Worm (Caenorhabditis elegans) whole organism, L3 larva: ENCODE measurements around the gene ttr-21.
A peak's percentile ranks its signal among the peaks of the same experiment; 100 is the strongest.

Experiments used
- R02D3.7 ChIP-seq: fragments of 150-350 bp; optimal IDR thresholded peaks from 2 replicates; lab custom pipeline; 2014; ENCODE audit warnings: missing biosample characterization, missing genetic modification characterization
- ZK546.5 ChIP-seq: sonication (generic microtip); optimal IDR thresholded peaks from 2 replicates; lab custom pipeline; 2017; ENCODE audit warnings: missing biosample characterization, missing genetic modification characterization
- ama-1 ChIP-seq: fragments of 150-350 bp; optimal IDR thresholded peaks from 2 replicates; lab custom pipeline; 2018
- ceh-16 ChIP-seq: sonication (generic microtip); optimal IDR thresholded peaks from 2 replicates; lab custom pipeline; 2017; ENCODE audit warnings: missing biosample characterization, missing genetic modification characterization
- ceh-28 ChIP-seq: fragments of 150-350 bp; optimal IDR thresholded peaks from 2 replicates; lab custom pipeline; 2014; ENCODE audit warnings: missing biosample characterization, missing genetic modification reagents, missing genetic modification characterization
- ceh-82 ChIP-seq: fragments of 150-350 bp; optimal IDR thresholded peaks from 2 replicates; lab custom pipeline; 2014; ENCODE audit warnings: missing biosample characterization, missing genetic modification characterization
- ceh-9 ChIP-seq: sonication (generic microtip); optimal IDR thresholded peaks from 2 replicates; lab custom pipeline; 2018; ENCODE audit warnings: missing biosample characterization, missing genetic modification characterization
- daf-12 ChIP-seq: fragments of 150-350 bp; optimal IDR thresholded peaks from 2 replicates; lab custom pipeline; 2014; ENCODE audit warnings: missing biosample characterization, missing genetic modification reagents, missing genetic modification characterization
- egl-27 ChIP-seq: sonication (generic microtip); optimal IDR thresholded peaks from 4 replicates; lab custom pipeline; 2017; ENCODE audit warnings: missing biosample characterization, missing genetic modification reagents, missing genetic modification characterization
- elt-2 ChIP-seq: sonication (generic microtip); optimal IDR thresholded peaks from 2 replicates; lab custom pipeline; 2016; ENCODE audit warnings: missing genetic modification reagents, mild to moderate bottlenecking, missing genetic modification characterization, missing compliant biosample characterization
- elt-3 ChIP-seq, 3 experiments: fragments of 150-350 bp in 1 of 3; sonication (generic microtip) in 2 of 3; optimal IDR thresholded peaks; 2 replicates in 2 of 3; 4 replicates in 1 of 3; lab custom pipeline; 2014 to 2017; ENCODE audit warnings: missing biosample characterization in 3 of 3, missing genetic modification characterization in 3 of 3
- fkh-10 ChIP-seq: sonication (generic microtip); optimal IDR thresholded peaks from 2 replicates; lab custom pipeline; 2017; ENCODE audit warnings: missing biosample characterization, missing genetic modification reagents, missing genetic modification characterization
- fkh-2 ChIP-seq: fragments of 150-350 bp; optimal IDR thresholded peaks from 2 replicates; lab custom pipeline; 2014; ENCODE audit warnings: missing biosample characterization, missing genetic modification reagents, missing genetic modification characterization
- fos-1 ChIP-seq: fragments of 150-350 bp; optimal IDR thresholded peaks from 2 replicates; lab custom pipeline; 2014; ENCODE audit warnings: missing biosample characterization, missing genetic modification characterization
- hmg-11 ChIP-seq: sonication (generic microtip); optimal IDR thresholded peaks from 2 replicates; lab custom pipeline; 2016; ENCODE audit warnings: missing genetic modification characterization, missing compliant biosample characterization
- jun-1 ChIP-seq: fragments of 150-350 bp; optimal IDR thresholded peaks from 2 replicates; lab custom pipeline; 2014; ENCODE audit warnings: missing biosample characterization, missing genetic modification reagents, missing genetic modification characterization
- lin-15B ChIP-seq: fragments of 150-350 bp; optimal IDR thresholded peaks from 2 replicates; lab custom pipeline; 2014; ENCODE audit warnings: missing biosample characterization, missing genetic modification characterization
- lin-39 ChIP-seq: fragments of 150-350 bp; optimal IDR thresholded peaks from 2 replicates; lab custom pipeline; 2018; ENCODE audit warnings: missing biosample characterization, missing genetic modification reagents, missing genetic modification characterization
- lsy-12 ChIP-seq: sonication (generic microtip); optimal IDR thresholded peaks from 2 replicates; lab custom pipeline; 2016; ENCODE audit warnings: mild to moderate bottlenecking, missing genetic modification characterization, missing compliant biosample characterization
- nfya-1 ChIP-seq: sonication (generic microtip); optimal IDR thresholded peaks from 2 replicates; lab custom pipeline; 2017; ENCODE audit warnings: missing genetic modification characterization, mild to moderate bottlenecking, missing compliant biosample characterization, antibody characterized with exemption, moderate library complexity; ENCODE audit not compliant: insufficient read depth
- nhr-11 ChIP-seq: fragments of 150-350 bp; optimal IDR thresholded peaks from 2 replicates; lab custom pipeline; 2014; ENCODE audit warnings: missing biosample characterization, missing genetic modification characterization
- nhr-12 ChIP-seq: fragments of 150-350 bp; optimal IDR thresholded peaks from 2 replicates; lab custom pipeline; 2014; ENCODE audit warnings: missing biosample characterization, missing genetic modification characterization
- nhr-23 ChIP-seq: fragments of 150-350 bp; optimal IDR thresholded peaks from 2 replicates; lab custom pipeline; 2014; ENCODE audit warnings: missing biosample characterization, missing genetic modification reagents, missing genetic modification characterization
- nhr-237 ChIP-seq: fragments of 150-350 bp; optimal IDR thresholded peaks from 2 replicates; lab custom pipeline; 2014; ENCODE audit warnings: missing biosample characterization, missing genetic modification characterization
- nhr-25 ChIP-seq: sonication (generic microtip); optimal IDR thresholded peaks from 2 replicates; lab custom pipeline; 2017; ENCODE audit warnings: missing biosample characterization, missing genetic modification characterization
- nhr-43 ChIP-seq: sonication (generic microtip); optimal IDR thresholded peaks from 2 replicates; lab custom pipeline; 2016; ENCODE audit warnings: mild to moderate bottlenecking, missing genetic modification characterization, missing compliant biosample characterization; ENCODE audit not compliant: poor library complexity, severe bottlenecking
- nhr-67 ChIP-seq: fragments of 150-350 bp; optimal IDR thresholded peaks from 2 replicates; lab custom pipeline; 2014; ENCODE audit warnings: missing biosample characterization, missing genetic modification characterization
- nhr-76 ChIP-seq: fragments of 150-350 bp; sonication (generic microtip); optimal IDR thresholded peaks from 5 replicates; lab custom pipeline; 2014; ENCODE audit warnings: missing biosample characterization, missing genetic modification characterization
- nhr-77 ChIP-seq: fragments of 150-350 bp; optimal IDR thresholded peaks from 2 replicates; lab custom pipeline; 2014; ENCODE audit warnings: missing biosample characterization, missing genetic modification characterization
- pha-4 ChIP-seq: fragments of 150-350 bp; optimal IDR thresholded peaks from 2 replicates; lab custom pipeline; 2014; ENCODE audit warnings: missing biosample characterization, missing genetic modification reagents, missing genetic modification characterization
- pqm-1 ChIP-seq: fragments of 150-350 bp; optimal IDR thresholded peaks from 2 replicates; lab custom pipeline; 2017; ENCODE audit warnings: missing biosample characterization, missing genetic modification characterization, inconsistent platforms
- skn-1 ChIP-seq: fragments of 150-350 bp; optimal IDR thresholded peaks from 2 replicates; lab custom pipeline; 2014; ENCODE audit warnings: missing biosample characterization, missing genetic modification characterization
- snpc-4 ChIP-seq: fragments of 150-350 bp; optimal IDR thresholded peaks from 2 replicates; lab custom pipeline; 2014; ENCODE audit warnings: missing biosample characterization, missing genetic modification characterization
- tbx-2 ChIP-seq: sonication (generic microtip); optimal IDR thresholded peaks from 2 replicates; lab custom pipeline; 2016; ENCODE audit warnings: mild to moderate bottlenecking, missing genetic modification characterization, missing compliant biosample characterization
- unc-39 ChIP-seq: sonication (generic microtip); optimal IDR thresholded peaks from 4 replicates; lab custom pipeline; 2017; ENCODE audit warnings: missing biosample characterization, missing genetic modification characterization
- unc-62 ChIP-seq: fragments of 150-350 bp; sonication (generic microtip); optimal IDR thresholded peaks from 4 replicates; lab custom pipeline; 2014; ENCODE audit warnings: missing biosample characterization, missing genetic modification reagents, missing genetic modification characterization
- zag-1 ChIP-seq: fragments of 150-350 bp; optimal IDR thresholded peaks from 2 replicates; lab custom pipeline; 2014; ENCODE audit warnings: missing biosample characterization, missing genetic modification characterization

The ttr-21 gene

DNA sequence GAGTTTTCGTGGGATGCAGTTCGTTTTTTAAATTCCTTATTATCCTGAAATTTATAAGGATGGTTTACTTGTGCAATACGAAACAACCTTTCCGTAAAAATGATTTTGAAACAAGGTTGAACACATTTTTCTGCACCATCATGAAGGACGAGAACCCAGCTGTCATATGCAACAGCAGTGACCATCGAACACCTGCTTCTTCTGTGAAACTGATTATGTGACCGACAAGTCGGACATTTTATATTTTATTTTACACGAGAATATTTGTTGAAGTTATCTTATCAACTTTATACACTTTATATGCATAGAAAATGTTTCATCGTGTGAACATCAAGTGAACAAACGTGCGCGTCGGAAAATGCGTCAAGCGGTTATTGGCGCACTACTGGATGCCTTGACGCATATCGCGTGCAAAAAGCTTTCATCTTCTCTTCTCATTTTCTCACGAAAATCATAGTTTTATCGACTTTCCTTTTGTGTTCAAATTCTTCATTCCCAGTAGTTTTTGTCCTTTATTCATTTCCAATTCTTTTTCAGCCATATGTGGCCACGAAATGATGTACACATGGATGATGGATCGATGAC, 35.3 kb downstream of the ttr-21 start, which contains the start of gene sel-10:
sel-10 (plus strand) TSS at position 538 of the 585 bp plus-strand sequence.
- TF ChIP-seq lsy-12 = no peak
- peak; percentile 3 for TF ChIP-seq nhr-77 (tag; lab: Kevin White, UChicago)
- peak; percentile 47 for TF ChIP-seq R02D3.7 (tag; lab: Kevin White, UChicago)
- peak; percentile 23 for TF ChIP-seq fkh-10 (GFP tag; lab: Kevin White, UChicago)
- TF ChIP-seq daf-12 (tag; lab: Kevin White, UChicago) = no peak
- TF ChIP-seq nhr-25 (tag; lab: Kevin White, UChicago) = peak; percentile 74
- TF ChIP-seq ZK546.5 = no peak
- TF ChIP-seq ama-1 (lab: Kevin White, UChicago) = no peak
- peak; percentile 10 for TF ChIP-seq nhr-11 (tag; lab: Kevin White, UChicago)
- TF ChIP-seq ceh-16 (tag; lab: Kevin White, UChicago) = no peak
- TF ChIP-seq tbx-2 (tag; lab: Kevin White, UChicago) = no peak
- peak; percentile 76 for TF ChIP-seq nfya-1 (tag; lab: Kevin White, UChicago)
- TF ChIP-seq nhr-23 = peak; percentile 84
- TF ChIP-seq lin-15B (tag; lab: Kevin White, UChicago) = peak; percentile 75
- peak; percentile 51 for TF ChIP-seq jun-1
- no peak for TF ChIP-seq fos-1 (tag; lab: Kevin White, UChicago)
- peak; percentile 82 for TF ChIP-seq nhr-43 (tag; lab: Kevin White, UChicago)
- TF ChIP-seq elt-2 = peak; percentile 57
- peak; percentile 62 for TF ChIP-seq pha-4 (tag; lab: Kevin White, UChicago)
- no peak for TF ChIP-seq ceh-82 (tag; lab: Kevin White, UChicago)
- TF ChIP-seq fkh-2 (tag; lab: Kevin White, UChicago) = no peak
- TF ChIP-seq ceh-9 (tag; lab: Kevin White, UChicago) = no peak
- peak; percentile 83 for TF ChIP-seq snpc-4
- TF ChIP-seq unc-62 (GFP tag; lab: Kevin White, UChicago) = no peak
- peak; percentile 66 for TF ChIP-seq hmg-11 (tag; lab: Kevin White, UChicago)
- TF ChIP-seq elt-3 (tag; optimal IDR thresholded peaks at IDR 0.05; lab: Kevin White, UChicago) = no peak
- TF ChIP-seq skn-1 (tag; lab: Kevin White, UChicago) = no peak
- TF ChIP-seq lin-39 = peak; percentile 36
- TF ChIP-seq zag-1 = no peak
- TF ChIP-seq nhr-67 (tag; lab: Kevin White, UChicago) = no peak
- no peak for TF ChIP-seq nhr-76 (tag; lab: Kevin White, UChicago)

DNA sequence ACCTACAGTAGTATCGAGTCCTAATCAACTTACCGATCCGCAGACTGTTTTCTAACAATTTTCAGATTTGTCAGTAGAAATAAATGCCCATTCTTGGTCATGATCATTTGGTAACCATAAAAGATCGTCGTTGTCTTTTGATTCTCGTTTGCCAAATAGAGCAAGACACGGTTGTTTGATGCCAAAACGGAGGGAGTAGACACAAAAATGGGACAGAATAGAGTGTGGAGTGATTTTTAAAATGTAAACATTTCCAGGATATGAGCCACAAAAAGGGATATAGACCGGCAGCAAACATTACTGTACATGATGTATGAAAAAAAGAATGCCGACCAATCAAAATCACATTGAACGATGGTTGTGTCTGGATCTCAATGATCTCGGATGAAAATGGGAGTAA, 37.3 kb downstream of the ttr-21 start, which contains the start of gene F55B12.2:
F55B12.2 (minus strand) TSS at position 101 of the 400 bp plus-strand sequence.
- TF ChIP-seq pqm-1 (tag; lab: Kevin White, UChicago) (no peak), ceh-28 (tag; lab: Kevin White, UChicago) (no peak), nhr-11 (tag; lab: Kevin White, UChicago) (no peak), unc-39 (tag; lab: Kevin White, UChicago) (no peak), nhr-12 (tag; lab: Kevin White, UChicago) (no peak), nhr-67 (tag; lab: Kevin White, UChicago) (no peak), lsy-12 (no peak), lin-15B (tag; lab: Kevin White, UChicago) (no peak)

DNA sequence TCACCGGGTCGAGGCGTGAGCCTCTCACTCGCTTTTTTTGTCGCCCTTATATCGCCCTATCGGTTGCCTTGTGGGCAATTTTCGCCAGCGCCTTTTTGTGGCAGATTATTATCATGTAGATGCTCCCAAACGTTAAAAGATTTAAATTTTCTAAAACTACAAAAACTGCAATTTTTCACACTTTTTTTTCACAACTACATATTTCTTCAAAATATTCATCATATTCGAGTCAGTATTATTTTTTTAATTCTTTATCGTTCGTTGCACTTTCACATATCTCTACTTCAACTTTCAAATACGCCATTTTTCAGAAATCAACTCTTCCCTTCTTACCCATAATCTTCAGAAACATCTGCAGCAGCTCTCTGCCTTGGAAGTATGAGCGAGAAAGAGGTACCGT, 41.3 kb downstream of the ttr-21 start, which contains the start of gene ceh-24:
ceh-24 (plus strand) TSS at position 301 of the 400 bp plus-strand sequence.
- TF ChIP-seq jun-1 (no peak), unc-39 (tag; lab: Kevin White, UChicago) (no peak), hmg-11 (tag; lab: Kevin White, UChicago) (no peak), ama-1 (lab: Kevin White, UChicago) (no peak), egl-27 (tag; lab: Kevin White, UChicago) (no peak), pqm-1 (tag; lab: Kevin White, UChicago) (no peak), ceh-28 (tag; lab: Kevin White, UChicago) (no peak), nhr-237 (tag; lab: Kevin White, UChicago) (no peak), R02D3.7 (tag; lab: Kevin White, UChicago) (no peak), snpc-4 (no peak), nhr-23 (no peak), lsy-12 (no peak), elt-2 (no peak), nfya-1 (tag; lab: Kevin White, UChicago) (no peak)
